Worm (Caenorhabditis elegans): ENCODE results near the gene srp-1.

The srp-1 gene

ce11 chrV:778339-778738 lies 25.3 kb downstream of the srp-1 start, which contains the start of gene srbc-59:
Gene srbc-59, plus strand, starts transcription at chrV:778639.
- TF ChIP-seq unc-62 (GFP tag; optimal IDR thresholded peaks at IDR 0.05), result no peak

ce11 chrV:779999-780398 lies 26.9 kb downstream of the srp-1 start, which contains the start of gene srbc-60:
Gene srbc-60, plus strand, starts transcription at chrV:780299.
- no peak for TF ChIP-seq unc-62 (GFP tag; optimal IDR thresholded peaks at IDR 0.05)

DNA sequence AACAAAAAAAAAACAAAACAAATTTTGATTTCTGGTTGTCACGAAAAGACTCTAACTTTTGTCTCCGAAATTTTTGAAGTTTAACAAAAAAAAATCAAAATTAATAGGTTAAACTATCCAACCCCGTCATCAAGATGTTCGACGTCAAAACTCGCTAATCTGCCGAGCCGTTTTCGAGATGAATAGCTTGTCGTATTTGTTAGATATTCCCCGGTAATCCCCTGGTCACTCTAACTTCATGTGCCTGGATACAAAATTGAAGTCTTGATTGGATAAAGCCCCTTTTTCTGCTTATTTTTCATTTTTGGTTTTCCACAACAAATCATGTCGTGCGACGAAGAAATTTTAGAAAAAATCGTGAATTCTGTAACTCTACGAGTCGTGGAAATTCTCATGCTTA lies 29.3 kb downstream of the srp-1 start, which contains the start of gene srab-16:
Gene srab-16, plus strand, starts transcription at position 301 of the 400 bp plus-strand sequence.
- TF ChIP-seq unc-62 (GFP tag; optimal IDR thresholded peaks at IDR 0.05), result no peak

- no peak for TF ChIP-seq unc-62 (GFP tag; optimal IDR thresholded peaks at IDR 0.05)
Measured at ce11 chrV:794092-794491, 41.0 kb downstream of the srp-1 start.

DNA sequence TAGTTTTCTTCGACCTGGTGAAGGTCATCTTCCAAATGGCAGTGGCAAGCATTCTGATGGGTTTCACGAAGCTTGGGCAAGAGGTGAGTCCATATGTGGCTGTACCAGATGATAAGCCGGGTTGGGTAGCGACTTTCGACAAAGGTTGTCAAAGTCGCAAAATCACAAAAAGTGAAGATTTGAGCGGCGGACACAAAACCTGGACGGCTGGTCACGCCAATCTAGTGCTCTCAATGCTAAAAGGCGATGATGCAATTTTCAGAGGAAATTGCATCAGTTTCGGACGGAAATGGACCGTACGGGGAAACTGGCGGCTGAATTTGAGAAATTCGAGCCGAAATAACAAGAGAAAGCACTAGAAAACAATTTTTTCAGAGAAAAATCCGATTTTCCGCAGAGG lies 44.2 kb downstream of the srp-1 start:
- no peak for TF ChIP-seq unc-62 (GFP tag; optimal IDR thresholded peaks at IDR 0.05)

ce11 chrV:800271-800670 lies 47.2 kb downstream of the srp-1 start:
- TF ChIP-seq unc-62 (GFP tag; optimal IDR thresholded peaks at IDR 0.05), result no peak

- no peak for TF ChIP-seq unc-62 (GFP tag; optimal IDR thresholded peaks at IDR 0.05)
Measured at ce11 chrV:801555-802060, 48.5 kb downstream of the srp-1 start.

DNA sequence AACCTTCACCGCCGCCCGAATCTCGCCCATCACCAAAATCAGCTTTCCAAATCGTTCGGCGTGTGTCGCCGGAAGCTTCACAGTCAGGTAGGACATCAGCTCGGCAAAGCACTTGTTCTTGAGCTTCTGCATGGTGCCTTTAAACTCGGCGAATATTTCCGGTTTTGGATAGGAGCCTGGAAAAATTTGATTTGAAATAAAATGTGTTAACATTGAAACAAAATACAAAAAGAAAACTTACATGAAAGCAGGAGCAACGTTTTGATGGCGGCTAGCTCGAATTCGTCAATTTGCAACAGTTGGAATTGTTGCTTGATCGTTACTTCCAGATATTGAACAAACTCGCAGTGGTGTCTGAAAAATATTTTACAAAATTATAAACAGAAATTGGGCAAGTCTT lies 49.6 kb downstream of the srp-1 start:
- no peak for TF ChIP-seq unc-62 (GFP tag; optimal IDR thresholded peaks at IDR 0.05)

DNA sequence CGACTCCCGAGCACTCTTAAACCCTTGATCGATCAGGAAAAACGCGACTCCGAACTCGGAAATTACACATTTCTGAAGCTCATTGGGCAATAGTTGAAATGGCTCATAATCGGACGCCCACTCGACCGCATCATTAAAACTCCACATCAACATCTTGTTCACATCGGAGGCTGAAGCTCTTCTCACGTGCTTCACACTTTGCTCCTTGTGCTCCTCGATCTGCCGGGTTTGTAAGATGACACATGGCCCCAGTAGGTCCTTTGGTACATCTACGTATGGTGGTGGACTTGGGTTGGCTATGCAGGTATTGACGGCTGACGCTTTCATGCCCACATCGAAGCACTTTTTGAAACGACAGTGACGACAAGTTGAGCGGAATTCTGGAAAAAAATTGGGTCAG lies 50.4 kb downstream of the srp-1 start:
- no peak for TF ChIP-seq unc-62 (GFP tag; optimal IDR thresholded peaks at IDR 0.05)

DNA sequence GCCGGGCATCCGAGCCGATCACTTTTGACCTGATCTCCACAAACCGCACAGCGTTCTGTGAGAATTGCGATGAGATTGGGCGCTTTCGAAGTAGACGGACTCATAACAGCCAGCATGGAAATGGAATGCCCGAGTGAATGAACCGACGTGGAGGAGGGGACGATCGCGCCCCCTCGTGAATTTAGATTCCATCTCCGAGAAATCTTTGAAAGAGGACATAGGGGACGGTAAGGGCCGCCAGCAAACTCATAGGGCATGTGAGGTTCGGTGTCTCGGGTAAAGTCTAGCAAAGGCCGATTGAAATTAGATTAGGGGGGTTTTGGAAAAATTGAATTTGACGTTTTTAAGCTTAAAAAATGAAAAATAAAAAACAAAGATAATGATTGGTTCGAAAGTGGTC lies 51.4 kb downstream of the srp-1 start, which contains the start of gene nhr-270:
Gene nhr-270, minus strand, starts transcription at position 257 of the 400 bp plus-strand sequence.
- no peak for TF ChIP-seq unc-62 (GFP tag; optimal IDR thresholded peaks at IDR 0.05)
